Fruit fly (Drosophila melanogaster) ovary, adult (tissue): ENCODE results near the gene CG32181.

Experiments used
- CG17801 ChIP-seq: fragments of 200-800 bp; optimal IDR thresholded peaks from 2 replicates; lab custom pipeline; 2019; ENCODE audit warnings: missing biosample characterization, mild to moderate bottlenecking, missing genetic modification characterization, moderate library complexity; ENCODE audit not compliant: partially characterized antibody

Gene CG32181

DNA sequence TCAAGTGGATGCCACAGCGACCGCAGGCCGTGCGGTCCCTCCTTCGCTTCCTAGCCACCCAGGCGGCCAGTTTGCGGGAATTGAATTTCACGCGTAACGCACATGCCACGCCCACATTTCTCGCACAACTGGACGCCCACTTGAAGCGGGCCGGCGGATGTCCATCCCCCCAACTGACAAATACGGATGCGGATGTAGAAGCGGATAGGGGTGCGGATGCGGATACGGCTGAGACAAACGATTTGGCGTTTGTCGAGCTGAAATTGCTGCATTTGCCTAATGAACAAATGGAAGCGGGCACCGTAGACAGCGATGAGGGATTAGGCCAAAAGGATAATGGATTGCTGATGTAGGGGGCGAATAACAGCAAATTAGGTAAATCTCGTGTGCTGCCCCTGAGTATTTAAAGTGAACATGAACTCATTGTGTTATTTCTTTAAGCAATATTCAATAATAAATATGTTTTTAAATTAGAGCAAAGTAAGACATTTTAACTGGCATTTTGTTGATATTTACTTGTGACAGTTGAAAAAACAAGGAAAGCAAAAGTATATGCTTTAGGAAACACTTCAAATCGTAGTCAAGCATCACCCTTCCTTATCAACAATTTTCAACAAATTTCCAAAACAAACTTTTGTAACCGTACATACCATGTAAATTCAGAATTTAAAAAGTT lies at the start of gene CG32181:
Gene CG32181, plus strand, starts transcription at position 626 of the 676 bp plus-strand sequence.
- TF ChIP-seq CG17801 (GFP tag; lab: Kevin White, UChicago), result no peak

DNA sequence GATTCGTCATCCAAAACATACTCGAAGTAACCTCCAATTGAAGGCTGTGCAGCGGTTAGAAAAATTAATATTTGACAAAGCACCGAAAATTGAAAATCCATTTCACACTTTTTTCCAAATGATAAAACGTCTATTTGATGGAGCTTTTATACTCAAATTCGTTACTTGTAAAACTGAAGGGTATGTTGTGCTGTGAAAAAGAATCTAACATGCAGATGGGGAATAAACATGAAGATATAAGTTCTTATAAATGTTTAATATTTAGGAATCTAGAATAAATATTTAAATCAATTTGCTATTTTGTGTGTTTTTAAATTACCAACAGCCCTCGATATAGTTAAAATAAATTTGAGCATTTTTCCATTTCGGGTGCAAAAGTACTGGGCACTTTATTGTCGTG lies 39.7 kb upstream of the CG32181 start, which contains the start of gene CheB74a:
Gene CheB74a, minus strand, starts transcription at position 101 of the 400 bp plus-strand sequence.
- TF ChIP-seq CG17801 (GFP tag; lab: Kevin White, UChicago), result no peak

DNA sequence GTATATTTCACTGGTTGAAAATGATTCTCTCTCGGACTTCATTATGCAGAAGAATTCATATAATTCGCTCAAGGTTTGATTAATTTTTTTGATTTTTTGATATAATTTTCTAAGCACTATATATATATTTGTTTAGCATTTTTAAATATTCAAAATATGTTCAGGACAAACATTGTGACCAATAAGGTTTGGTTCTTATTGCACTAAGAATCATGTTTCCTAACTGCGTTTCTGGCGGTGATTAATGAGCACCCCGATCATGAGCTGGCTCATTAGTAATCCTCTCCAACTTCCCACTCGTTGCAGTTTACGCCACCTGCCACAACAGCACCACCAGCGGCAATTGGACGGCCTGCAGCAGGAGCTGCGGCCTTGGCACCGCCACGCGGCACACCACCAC lies 30.2 kb upstream of the CG32181 start, which contains the start of gene CG6052:
Gene CG6052, minus strand, starts transcription at position 101 of the 400 bp plus-strand sequence.
- TF ChIP-seq CG17801 (GFP tag; lab: Kevin White, UChicago), result no peak

DNA sequence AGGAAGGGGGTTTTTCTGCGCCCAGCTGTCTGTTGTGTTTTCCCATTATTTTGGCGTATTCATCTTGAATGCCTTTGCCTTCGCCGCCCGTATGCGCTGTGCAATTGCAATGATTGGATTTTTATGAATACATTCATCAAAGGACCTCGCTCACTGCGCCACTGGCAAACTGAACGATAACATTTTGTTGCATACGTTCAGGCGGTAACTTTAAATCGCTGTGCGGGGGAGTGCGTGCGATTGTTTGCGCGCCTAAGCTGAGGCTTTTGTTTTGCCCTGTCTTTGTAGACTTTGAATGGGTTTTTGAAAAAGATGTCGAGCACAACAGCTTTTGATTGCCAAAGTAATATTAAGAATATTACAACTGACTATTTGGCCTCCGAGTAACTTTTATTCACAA lies 19.9 kb upstream of the CG32181 start:
- TF ChIP-seq CG17801 (GFP tag; lab: Kevin White, UChicago), result no peak

DNA sequence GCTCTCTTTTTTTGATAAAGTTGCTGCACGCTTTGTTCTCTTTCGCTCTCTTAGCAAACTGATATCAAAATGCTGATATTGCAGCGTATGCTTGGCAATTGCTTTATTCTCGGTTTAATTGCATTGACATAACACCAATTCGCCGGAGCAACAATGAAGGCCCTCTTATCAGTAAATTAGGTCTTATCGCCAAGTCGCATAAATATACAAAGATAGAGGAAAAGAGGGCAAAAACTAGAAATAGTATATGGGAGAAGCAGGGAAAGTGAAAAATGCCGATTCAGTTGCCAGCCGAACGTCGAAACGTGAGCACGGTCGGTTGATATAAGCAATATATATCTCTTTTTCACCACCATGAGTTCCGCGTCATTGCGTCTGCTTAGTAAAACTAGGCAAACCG lies 19.0 kb upstream of the CG32181 start, which contains the start of gene CG7460:
Gene CG7460, plus strand, starts transcription at position 70 of the 400 bp plus-strand sequence.
- TF ChIP-seq CG17801 (GFP tag; lab: Kevin White, UChicago), result peak; percentile 77

DNA sequence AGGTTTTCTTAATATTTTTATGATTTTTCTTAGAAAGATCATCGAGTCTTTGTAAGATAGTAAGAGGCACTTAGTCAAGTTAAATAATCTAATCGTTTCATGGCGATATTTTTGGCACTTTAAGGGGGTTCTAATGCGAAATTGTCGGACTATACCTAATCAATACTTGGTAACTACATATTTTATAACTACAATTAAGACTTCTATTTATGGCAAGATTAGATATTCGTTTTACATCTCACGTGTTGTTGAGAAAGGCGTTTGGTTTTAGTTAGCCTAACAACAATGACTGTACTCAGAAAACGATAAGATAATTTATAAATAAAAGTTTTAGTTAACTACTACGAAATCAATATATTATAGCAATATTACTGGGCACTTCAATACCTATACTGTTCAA lies 17.0 kb upstream of the CG32181 start:
- TF ChIP-seq CG17801 (GFP tag; lab: Kevin White, UChicago), result no peak

DNA sequence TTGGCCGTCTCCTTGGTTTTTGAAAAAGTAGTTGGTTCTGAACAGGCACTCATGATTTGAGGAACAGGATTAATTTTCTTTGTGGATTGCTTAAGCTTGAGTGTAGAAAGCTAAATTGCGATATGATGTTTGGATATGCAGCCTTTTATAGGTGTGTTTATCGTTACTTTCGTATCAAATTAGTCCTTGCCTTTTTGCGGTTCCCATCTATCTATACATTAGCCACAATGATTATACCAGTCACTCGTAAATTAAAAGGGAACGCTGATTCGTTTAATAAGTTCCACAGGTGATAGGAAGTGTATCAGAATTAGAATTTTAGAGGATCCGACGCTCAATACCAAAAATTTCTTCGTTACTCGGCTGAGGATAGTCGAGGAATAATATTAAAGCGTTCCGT lies 12.7 kb upstream of the CG32181 start, which contains the start of gene CG6034:
Gene CG6034, minus strand, starts transcription at position 101 of the 400 bp plus-strand sequence.
- no peak for TF ChIP-seq CG17801 (GFP tag; lab: Kevin White, UChicago)

DNA sequence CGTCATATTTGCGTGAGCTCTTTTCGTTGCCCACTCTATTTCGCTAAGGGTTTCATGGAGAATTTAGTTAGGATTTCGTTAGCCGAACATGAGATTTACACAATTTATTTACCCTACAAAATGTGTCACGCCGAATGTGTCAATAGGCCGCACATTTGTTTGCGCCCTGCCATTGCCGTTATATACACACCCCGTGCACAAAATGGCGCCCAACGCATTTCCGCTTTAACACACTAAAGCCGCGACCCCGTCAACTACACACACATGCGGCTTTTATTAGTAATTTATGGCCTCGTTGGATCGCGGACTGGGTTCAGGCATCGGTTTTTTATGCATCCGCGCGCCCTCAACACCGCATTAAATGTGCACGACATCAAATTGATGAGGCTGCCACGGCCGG lies 9.0 kb upstream of the CG32181 start, which contains the start of gene Adgf-B:
Gene Adgf-B, minus strand, starts transcription at position 101 of the 400 bp plus-strand sequence.
- no peak for TF ChIP-seq CG17801 (GFP tag; lab: Kevin White, UChicago)

DNA sequence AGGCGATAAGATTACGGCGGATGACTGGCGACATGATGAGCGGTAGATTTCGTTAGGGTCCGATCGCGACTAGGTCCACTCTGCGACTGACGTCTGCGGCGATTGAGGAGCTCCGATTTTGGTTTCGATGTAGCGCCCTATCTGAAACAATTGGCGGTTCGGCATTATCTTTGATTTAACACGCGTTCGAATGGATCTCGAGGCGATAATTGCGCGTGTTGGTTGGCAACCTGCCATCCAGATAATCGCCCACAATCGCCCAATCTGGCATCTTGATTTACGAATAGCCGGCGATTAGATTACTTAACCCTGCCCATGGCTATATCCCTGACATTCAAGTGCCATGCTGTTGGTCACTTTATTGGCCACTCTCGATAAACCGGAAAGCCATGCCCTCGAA lies 5.2 kb upstream of the CG32181 start:
- no peak for TF ChIP-seq CG17801 (GFP tag; lab: Kevin White, UChicago)

DNA sequence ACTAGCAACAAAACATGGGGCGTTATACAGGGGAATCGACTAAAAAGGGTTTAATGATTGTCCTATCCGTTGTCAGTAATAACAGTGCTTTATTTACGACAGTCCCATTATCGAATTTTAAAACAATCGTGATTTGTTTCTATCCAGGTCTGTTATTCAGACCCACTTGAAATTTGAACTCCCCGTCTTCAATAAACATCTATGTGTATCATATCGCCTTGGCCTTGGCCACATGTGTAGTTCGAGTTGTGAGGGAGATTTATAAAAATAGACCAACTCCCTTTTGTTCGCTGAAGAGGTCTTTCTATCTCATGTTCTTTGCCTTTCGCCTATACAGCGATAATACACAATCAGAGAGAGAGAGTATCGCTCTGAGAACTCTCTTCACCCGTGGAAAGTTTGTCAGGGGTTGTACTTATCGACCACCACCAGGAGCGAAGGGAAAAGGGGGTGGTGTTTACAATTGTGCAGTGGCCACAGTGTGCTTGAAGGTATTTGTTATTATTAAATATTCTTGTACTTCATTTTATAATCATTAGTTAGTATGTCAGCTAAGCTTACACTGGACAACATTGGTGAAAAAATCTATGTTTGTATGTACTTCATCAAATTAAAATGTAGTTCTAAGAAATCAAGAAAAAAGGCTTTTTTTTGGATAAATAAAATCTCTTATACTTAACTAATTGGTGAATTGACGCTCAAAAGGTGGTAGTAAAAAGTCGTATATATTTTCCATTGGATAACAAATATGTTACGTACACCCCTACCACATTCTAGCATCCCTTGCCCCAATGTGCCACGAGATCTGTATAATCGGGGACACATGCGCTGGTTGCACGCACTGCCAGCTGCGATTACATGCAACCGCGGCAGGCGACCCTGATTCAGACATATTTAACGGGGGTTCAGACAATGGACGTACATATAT lies 2.1 kb upstream of the CG32181 start:
- TF ChIP-seq CG17801 (GFP tag; lab: Kevin White, UChicago), result no peak

DNA sequence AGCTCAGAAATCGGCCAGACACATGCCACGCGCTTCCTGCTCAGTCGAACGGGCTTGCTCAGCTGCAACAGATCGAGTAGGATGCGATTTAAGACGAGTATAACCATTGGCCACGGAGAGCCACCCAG lies 1.5 kb upstream of the CG32181 start, which contains the start of gene CG32182:
Gene CG32182, plus strand, starts transcription at position 29 of the 128 bp plus-strand sequence.
- TF ChIP-seq CG17801 (GFP tag; lab: Kevin White, UChicago), result no peak

DNA sequence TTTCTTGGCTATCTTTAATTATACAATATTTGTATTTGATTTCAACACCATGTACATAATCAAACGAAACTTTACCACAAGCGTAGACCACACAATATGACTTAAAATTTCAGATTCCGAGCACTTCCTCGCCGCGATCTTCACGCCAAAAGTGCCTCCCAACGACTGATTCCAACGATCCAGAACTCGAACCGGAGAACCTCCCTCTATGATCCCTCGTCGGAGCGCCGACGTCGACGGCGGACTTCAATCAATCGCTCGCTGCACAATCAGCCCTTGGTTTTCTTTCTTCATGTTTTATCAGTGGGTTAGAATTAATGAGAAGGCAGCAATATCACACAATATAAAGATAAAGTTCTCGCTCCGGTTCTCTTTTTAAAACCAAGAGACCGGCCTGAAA lies 4.5 kb downstream of the CG32181 start, which contains the start of the genes Adgf-A and Adgf-A2:
Gene Adgf-A, minus strand, starts transcription at position 172 of the 400 bp plus-strand sequence.
Gene Adgf-A2, minus strand, starts transcription at position 172 of the 400 bp plus-strand sequence.
- TF ChIP-seq CG17801 (GFP tag; lab: Kevin White, UChicago), result no peak

DNA sequence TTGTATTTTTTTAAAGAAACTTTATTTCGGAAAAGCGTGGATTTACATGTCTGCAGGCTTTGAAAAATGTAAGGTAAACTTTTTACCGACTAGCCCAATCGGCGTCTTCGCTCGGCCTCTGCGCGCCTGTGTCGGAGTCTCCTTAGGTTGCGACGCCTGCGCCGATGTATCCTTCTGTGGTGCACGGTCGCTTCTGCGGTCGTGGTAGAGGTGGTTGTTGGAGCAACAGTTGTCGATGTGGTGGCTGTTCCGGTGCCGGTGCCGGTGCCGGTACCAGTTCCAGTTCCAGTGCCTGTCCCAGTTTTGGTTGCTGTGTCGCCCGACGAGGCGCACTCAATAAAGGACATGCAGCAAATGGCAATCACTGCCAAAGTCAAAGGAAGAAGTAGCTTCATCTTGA lies 31.6 kb downstream of the CG32181 start:
- TF ChIP-seq CG17801 (GFP tag; lab: Kevin White, UChicago), result no peak

DNA sequence AAGACGTTTGTCGTGTGGAACGTTAAGA lies 31.8 kb downstream of the CG32181 start, which contains the start of gene CG42815:
Gene CG42815, minus strand, starts transcription at position 20 of the 28 bp plus-strand sequence.
- TF ChIP-seq CG17801 (GFP tag; lab: Kevin White, UChicago), result no peak

DNA sequence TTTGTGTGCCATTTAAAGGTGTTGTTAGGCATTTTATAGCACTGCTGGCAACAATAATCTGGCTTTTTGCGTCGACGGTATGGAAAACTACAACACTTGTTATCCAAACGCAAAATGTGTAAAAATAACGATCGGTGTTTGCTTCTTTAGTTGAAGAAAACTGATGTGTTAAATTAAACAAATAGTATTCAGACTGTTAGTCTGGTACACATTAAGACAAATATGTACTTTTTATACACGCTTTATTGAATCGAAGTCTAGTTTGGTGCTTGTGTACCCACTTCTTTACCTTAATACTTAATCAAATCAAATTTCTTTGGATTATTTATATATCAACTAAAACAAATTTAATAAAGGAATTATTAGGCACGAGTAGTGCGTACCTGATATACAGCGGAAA lies 32.0 kb downstream of the CG32181 start:
- TF ChIP-seq CG17801 (GFP tag; lab: Kevin White, UChicago), result no peak

DNA sequence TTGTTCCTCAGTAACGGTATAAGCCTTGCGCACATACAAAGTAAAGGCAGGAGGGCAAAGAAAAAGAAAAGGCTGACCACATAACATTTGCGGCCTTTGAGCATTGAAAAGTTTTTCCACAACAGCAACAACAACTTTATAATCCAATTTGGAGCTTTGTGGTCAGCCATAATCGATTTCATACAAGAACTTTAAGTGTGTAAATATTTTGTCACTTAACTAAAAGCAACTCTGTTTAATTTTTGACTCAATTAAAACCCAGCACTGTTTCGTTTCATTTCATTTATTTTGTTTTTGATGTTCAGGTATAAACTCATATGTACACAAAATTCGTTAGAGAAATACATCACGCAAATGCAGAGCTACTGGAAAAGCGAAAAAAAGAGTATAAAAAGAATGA lies 38.0 kb downstream of the CG32181 start, which contains the start of gene CG42816:
Gene CG42816, minus strand, starts transcription at position 101 of the 400 bp plus-strand sequence.
- TF ChIP-seq CG17801 (GFP tag; lab: Kevin White, UChicago), result no peak
